Fruit fly (Drosophila melanogaster) whole organism, embryonic: ENCODE results near the gene CG10947.

ENCODE experiments used
- Blimp-1 ChIP-seq: fragments of 200-800 bp; sonication (Bioruptor generic); optimal IDR thresholded peaks from 3 replicates; lab custom pipeline; 2018; ENCODE audit warnings: missing biosample characterization, missing genetic modification characterization, mild to moderate bottlenecking, moderate library complexity, missing genetic modification reagents
- CG11504 ChIP-seq: fragments of 200-800 bp; sonication (Bioruptor generic); optimal IDR thresholded peaks from 3 replicates; lab custom pipeline; 2019; ENCODE audit warnings: missing biosample characterization, mild to moderate bottlenecking, missing genetic modification characterization, moderate library complexity
- CG8765 ChIP-seq: fragments of 200-800 bp; sonication (Bioruptor generic); IDR thresholded peaks from 2 replicates; pipeline ENCODE4 v1.3.6; 2022; ENCODE audit warnings: missing biosample characterization, missing genetic modification characterization
- D19A ChIP-seq: fragments of 200-800 bp; optimal IDR thresholded peaks from 3 replicates; lab custom pipeline; 2019; ENCODE audit warnings: missing biosample characterization, mild to moderate bottlenecking, missing genetic modification characterization, moderate library complexity
- Dip3 ChIP-seq: fragments of 200-800 bp; sonication (Bioruptor generic); optimal IDR thresholded peaks from 3 replicates; lab custom pipeline; 2016; ENCODE audit warnings: missing biosample characterization, missing genetic modification characterization
- GATAe ChIP-seq: fragments of 200-800 bp; sonication (Bioruptor generic); conservative IDR thresholded peaks from 2 replicates; pipeline ENCODE4 v1.3.6; 2022; ENCODE audit warnings: missing biosample characterization, missing genetic modification characterization
- ab ChIP-seq: fragments of 200-800 bp; sonication (Bioruptor generic); optimal IDR thresholded peaks from 2 replicates; lab custom pipeline; 2016; ENCODE audit warnings: missing biosample characterization, missing genetic modification characterization
- hbn ChIP-seq: fragments of 200-800 bp; sonication (Bioruptor generic); IDR thresholded peaks from 2 replicates; pipeline ENCODE4 v1.3.6; 2022; ENCODE audit warnings: missing biosample characterization, missing genetic modification characterization; ENCODE audit not compliant: partially characterized antibody
- klu ChIP-seq: fragments of 200-800 bp; sonication (Bioruptor generic); IDR thresholded peaks from 2 replicates; pipeline ENCODE4 v1.3.6; 2022; ENCODE audit warnings: missing biosample characterization, missing genetic modification characterization
- shn ChIP-seq: fragments of 200-800 bp; sonication (Bioruptor generic); optimal IDR thresholded peaks from 3 replicates; lab custom pipeline; 2016; ENCODE audit warnings: missing biosample characterization, missing genetic modification characterization

DNA sequence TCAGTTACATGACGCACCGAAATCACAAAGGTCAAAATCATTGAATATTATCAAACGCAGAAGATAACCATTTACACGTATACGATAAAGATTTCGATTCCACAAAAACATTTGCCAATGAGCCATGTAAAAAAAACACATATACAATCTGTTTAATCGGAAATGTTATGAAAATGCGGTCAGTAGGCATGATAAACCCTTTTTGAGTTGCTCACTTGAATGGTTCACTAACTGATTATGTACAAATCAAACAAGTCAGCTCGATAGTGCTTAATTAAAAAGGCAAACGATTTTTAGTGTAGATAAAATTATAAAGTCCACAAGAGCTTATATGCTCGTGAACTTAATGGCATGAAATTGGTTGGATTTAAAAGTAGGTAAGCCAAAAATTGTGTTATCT is 17.6 kb downstream of the CG10947 start:
- no peak for TF ChIP-seq shn (GFP tag; lab: Kevin White, UChicago)
- 0 out of 2 replicates have a peak, but pooled peaks have one; percentile 41 for TF ChIP-seq GATAe (GFP tag; lab: Robert Waterston, UW)
- TF ChIP-seq CG11504 (tag; lab: Kevin White, UChicago), result no peak
- no peak for TF ChIP-seq D19A (tag; lab: Kevin White, UChicago)
- no peak for TF ChIP-seq klu (GFP tag; lab: Robert Waterston, UW)
- TF ChIP-seq CG8765 (GFP tag; lab: Robert Waterston, UW), result no peak
- TF ChIP-seq Dip3 (GFP tag; lab: Kevin White, UChicago), result no peak
- no peak for TF ChIP-seq Blimp-1 (GFP tag; lab: Kevin White, UChicago)
- TF ChIP-seq ab, result no peak
- no peak for TF ChIP-seq hbn (GFP tag; lab: Robert Waterston, UW)
